Worm (Caenorhabditis elegans): ENCODE results near the gene msp-49.

The msp-49 gene

DNA sequence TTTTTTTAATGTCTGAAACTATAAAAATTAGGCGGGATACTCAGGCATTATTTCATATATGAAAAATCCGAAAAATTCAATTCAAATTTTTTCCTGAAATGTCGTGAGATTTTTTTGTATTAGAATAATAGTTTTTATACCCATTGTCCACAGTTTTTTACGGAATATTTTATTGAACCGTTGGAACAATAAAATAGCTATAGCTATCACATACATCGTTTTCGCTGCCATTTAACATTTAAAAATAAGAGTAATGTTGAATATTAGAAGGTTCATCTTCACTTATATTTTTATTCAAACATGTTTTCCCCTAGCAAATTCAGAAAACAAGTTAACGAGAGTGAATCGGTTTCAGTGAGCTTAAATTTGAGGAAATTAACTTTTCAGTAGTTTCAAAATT is 22.6 kb upstream of the msp-49 start, which contains the start of gene C27D6.15:
TSS of gene C27D6.15 (plus strand) at position 301 of the 400 bp plus-strand sequence.
- TF ChIP-seq snpc-1.1 (tag; optimal IDR thresholded peaks at IDR 0.05; ENCODE audit: insufficient read depth) (no peak), ZK185.1 (tag; optimal IDR thresholded peaks at IDR 0.05; ENCODE audit: poor library complexity, severe bottlenecking) (no peak), nhr-120 (GFP tag; IDR thresholded peaks at IDR 0.05) (no peak), K12H6.12 (tag; optimal IDR thresholded peaks at IDR 0.05) (no peak), D2030.7 (GFP tag; IDR thresholded peaks at IDR 0.05) (no peak), madf-3 (GFP tag; IDR thresholded peaks at IDR 0.05) (no peak), madf-8 (GFP tag; conservative IDR thresholded peaks at IDR 0.05) (no peak), F23B12.7 (tag; optimal IDR thresholded peaks at IDR 0.05; ENCODE audit: insufficient read depth) (no peak), hrde-1 (tag; optimal IDR thresholded peaks at IDR 0.05; ENCODE audit: borderline replicate concordance) (no peak), sptf-2 (GFP tag; optimal IDR thresholded peaks at IDR 0.05) (no peak), nfyb-1 (GFP tag; IDR thresholded peaks at IDR 0.05) (no peak), egl-44 (GFP tag; IDR thresholded peaks at IDR 0.05) (no peak), F57A8.1 (GFP tag; optimal IDR thresholded peaks at IDR 0.05) (no peak), ccch-3 (GFP tag; optimal IDR thresholded peaks at IDR 0.05) (no peak), attf-6 (GFP tag; IDR thresholded peaks at IDR 0.05) (no peak), hmg-20 (GFP tag; IDR thresholded peaks at IDR 0.05) (no peak), sea-2 (GFP tag; IDR thresholded peaks at IDR 0.05) (no peak)

- TF ChIP-seq let-607 (tag; optimal IDR thresholded peaks at IDR 0.05) (no peak), gei-17 (GFP tag; optimal IDR thresholded peaks at IDR 0.05) (no peak), nhr-80 (tag; optimal IDR thresholded peaks at IDR 0.05) (no peak), snpc-1.1 (tag; optimal IDR thresholded peaks at IDR 0.05; ENCODE audit: insufficient read depth) (no peak), nfya-2 (GFP tag; IDR thresholded peaks at IDR 0.05) (no peak), ekl-4 (GFP tag; IDR thresholded peaks at IDR 0.05) (no peak)
Observed at ce11 chrII:5172451-5172850, 21.7 kb upstream of the msp-49 start, which contains the start of gene C27D6.1. Gene C27D6.1 (plus strand): TSS chrII:5172751.

DNA sequence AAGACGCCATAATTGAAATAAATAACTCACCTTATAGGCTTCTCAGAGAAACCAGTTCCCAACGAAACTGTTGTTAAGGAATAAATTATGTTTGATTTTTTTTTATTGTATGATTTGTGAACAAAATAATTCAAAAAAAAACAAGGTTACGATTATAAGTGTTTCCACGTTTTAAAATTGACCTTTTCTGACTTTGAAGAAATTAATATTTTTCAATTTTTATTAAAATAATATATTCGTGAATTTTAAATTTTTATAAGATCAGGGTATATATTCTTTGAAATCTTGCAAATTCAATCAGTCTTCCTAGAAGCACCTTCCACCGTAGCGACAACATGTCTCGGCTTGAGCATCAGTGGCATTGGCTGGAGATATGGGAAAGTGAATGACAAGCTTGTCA is 19.8 kb upstream of the msp-49 start, which contains the start of gene C27D6.3:
TSS of gene C27D6.3 (minus strand) at position 101 of the 400 bp plus-strand sequence.
- TF ChIP-seq sdz-38 (tag; optimal IDR thresholded peaks at IDR 0.05) (no peak), lin-40 (tag; optimal IDR thresholded peaks at IDR 0.05) (no peak), lsy-27 (tag; optimal IDR thresholded peaks at IDR 0.05; ENCODE audit: borderline replicate concordance, insufficient read depth) (no peak), sea-2 (GFP tag; IDR thresholded peaks at IDR 0.05) (no peak), ceh-91 (GFP tag; IDR thresholded peaks at IDR 0.05) (no peak)

DNA sequence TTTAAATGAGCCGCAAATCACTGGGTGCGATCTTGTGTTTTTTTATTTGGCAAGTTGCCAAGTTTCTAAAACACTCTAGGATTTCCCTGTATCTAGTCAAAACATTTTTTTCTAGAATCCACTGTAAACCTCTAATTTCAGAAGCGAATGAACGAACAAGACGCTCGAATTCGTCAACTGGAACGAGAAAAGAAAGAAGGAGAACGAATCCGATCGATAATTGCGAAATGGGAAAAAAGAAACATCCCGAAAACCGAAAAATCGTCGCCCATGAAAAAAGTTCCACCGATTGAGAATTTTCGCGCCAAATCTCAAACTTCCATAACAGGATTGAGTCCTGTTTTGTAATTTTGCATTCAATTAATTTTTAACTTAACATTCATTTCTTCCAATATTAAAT is 17.2 kb upstream of the msp-49 start:
- no peak for TF ChIP-seq snpc-1.1 (tag; optimal IDR thresholded peaks at IDR 0.05; ENCODE audit: insufficient read depth)
- TF ChIP-seq lin-35 (GFP tag; optimal IDR thresholded peaks at IDR 0.05) = no peak
- no peak for TF ChIP-seq ekl-4 (GFP tag; IDR thresholded peaks at IDR 0.05)
- no peak for TF ChIP-seq B0019.2 (GFP tag; conservative IDR thresholded peaks at IDR 0.05)
- TF ChIP-seq lin-26 (GFP tag; IDR thresholded peaks at IDR 0.05) = no peak
- no peak for TF ChIP-seq lin-54 (GFP tag; optimal IDR thresholded peaks at IDR 0.05)
- no peak for TF ChIP-seq tbx-9 (tag; optimal IDR thresholded peaks at IDR 0.05; ENCODE audit: borderline replicate concordance)
- TF ChIP-seq hsf-1 (GFP tag; IDR thresholded peaks at IDR 0.05) = no peak
- no peak for TF ChIP-seq Y56A3A.18 (GFP tag; IDR thresholded peaks at IDR 0.05)
- no peak for TF ChIP-seq snpc-1.3 (tag; optimal IDR thresholded peaks at IDR 0.05; ENCODE audit: insufficient read depth)
- no peak for TF ChIP-seq F55B11.4 (tag; optimal IDR thresholded peaks at IDR 0.05; ENCODE audit: borderline replicate concordance, insufficient read depth)
- no peak for TF ChIP-seq snpc-4 (GFP tag; optimal IDR thresholded peaks at IDR 0.05)
- TF ChIP-seq snpc-4 (tag; optimal IDR thresholded peaks at IDR 0.05) = no peak
- no peak for TF ChIP-seq lsy-27 (tag; optimal IDR thresholded peaks at IDR 0.05; ENCODE audit: borderline replicate concordance, insufficient read depth)
- no peak for TF ChIP-seq madf-8 (GFP tag; conservative IDR thresholded peaks at IDR 0.05)
- TF ChIP-seq chd-7 (tag; optimal IDR thresholded peaks at IDR 0.05) = no peak

All from whole organism, young adult.